Worm (Caenorhabditis elegans): Measurements from ENCODE around the gene C01G12.16.

C01G12.16 gene

DNA sequence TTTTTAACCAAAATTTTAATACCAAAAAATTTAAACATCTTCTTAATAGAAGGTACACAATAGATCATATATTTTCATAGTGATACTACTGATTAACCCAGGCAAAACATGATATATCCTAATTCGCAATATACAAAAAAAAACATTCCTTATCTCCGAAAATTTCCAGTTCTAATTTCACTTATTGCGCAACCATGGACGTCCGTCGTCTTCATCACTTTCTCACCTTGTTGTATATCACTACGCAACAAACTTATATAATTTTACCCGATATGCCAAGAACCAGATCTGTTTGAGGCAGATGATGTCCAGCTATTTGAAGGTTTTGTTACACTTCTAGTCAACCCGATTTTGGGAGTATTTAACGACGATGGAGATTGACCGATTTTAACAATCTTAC is 26.8 kb downstream of the C01G12.16 start, which contains the start of gene R74.2:
R74.2 (plus strand) TSS at position 316 of the 400 bp plus-strand sequence.
- no peak for TF ChIP-seq M03D4.4 (tag; optimal IDR thresholded peaks at IDR 0.05)
- TF ChIP-seq ces-1 (GFP tag; optimal IDR thresholded peaks at IDR 0.05) = no peak
- TF ChIP-seq nhr-76 (tag; optimal IDR thresholded peaks at IDR 0.05) = no peak
- TF ChIP-seq elt-3 (tag; optimal IDR thresholded peaks at IDR 0.05) = peak; percentile 77
- no peak for TF ChIP-seq lin-13 (tag; optimal IDR thresholded peaks at IDR 0.05)
- no peak for TF ChIP-seq ceh-39 (tag; optimal IDR thresholded peaks at IDR 0.05)
- peak; percentile 20 for TF ChIP-seq unc-62 (GFP tag; optimal IDR thresholded peaks at IDR 0.05)
- no peak for TF ChIP-seq nhr-237 (tag; optimal IDR thresholded peaks at IDR 0.05)
- peak; percentile 84 for TF ChIP-seq zip-8 (tag; optimal IDR thresholded peaks at IDR 0.05)
- peak; percentile 81 for TF ChIP-seq blmp-1 (tag; optimal IDR thresholded peaks at IDR 0.05)
- no peak for TF ChIP-seq ham-2 (GFP tag; optimal IDR thresholded peaks at IDR 0.05)
- TF ChIP-seq ceh-83 (GFP tag; optimal IDR thresholded peaks at IDR 0.05) = no peak
- TF ChIP-seq nhr-28 (tag; optimal IDR thresholded peaks at IDR 0.05) = no peak

DNA sequence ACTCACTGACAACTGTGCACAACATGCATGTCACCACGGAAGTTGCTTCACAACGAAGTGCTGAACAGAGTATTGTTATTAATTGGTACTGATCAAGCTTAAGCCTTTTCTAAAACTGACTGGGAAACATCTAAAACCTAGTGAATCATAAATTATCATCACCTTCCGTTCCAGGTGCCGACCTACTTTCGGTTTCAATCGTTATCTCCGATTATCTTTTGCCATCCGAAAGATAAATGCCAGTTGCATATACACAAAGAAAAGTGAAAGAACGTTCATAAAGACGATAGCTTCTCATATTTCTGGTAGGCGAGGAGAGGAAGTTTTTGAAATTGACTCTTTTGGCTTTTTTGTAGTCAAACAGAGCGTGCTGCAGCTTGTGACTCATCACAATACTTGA is 28.6 kb downstream of the C01G12.16 start:
- TF ChIP-seq flh-1 (GFP tag; optimal IDR thresholded peaks at IDR 0.05) (no peak), elt-1 (tag; optimal IDR thresholded peaks at IDR 0.05; ENCODE audit: borderline replicate concordance, insufficient read depth) (peak; percentile 74), blmp-1 (tag; optimal IDR thresholded peaks at IDR 0.05) (peak; percentile 92), elt-3 (tag; optimal IDR thresholded peaks at IDR 0.05) (peak; percentile 88), unc-39 (tag; optimal IDR thresholded peaks at IDR 0.05) (no peak), ham-2 (GFP tag; optimal IDR thresholded peaks at IDR 0.05) (peak; percentile 15), unc-62 (GFP tag; optimal IDR thresholded peaks at IDR 0.05) (peak; percentile 0)

ce11 chrIII:4190241-4190640 is 29.2 kb downstream of the C01G12.16 start, which contains the start of gene spp-28:
Gene spp-28, minus strand, starts transcription at chrIII:4190341.
- TF ChIP-seq snpc-4 (tag; optimal IDR thresholded peaks at IDR 0.05) (no peak), M03D4.4 (tag; optimal IDR thresholded peaks at IDR 0.05) (no peak), nhr-2 (tag; optimal IDR thresholded peaks at IDR 0.05) (no peak), sem-2 (GFP tag; optimal IDR thresholded peaks at IDR 0.05) (no peak), nhr-12 (tag; optimal IDR thresholded peaks at IDR 0.05) (no peak), ztf-11 (tag; optimal IDR thresholded peaks at IDR 0.05) (no peak), unc-120 (tag; optimal IDR thresholded peaks at IDR 0.05; ENCODE audit: poor library complexity, severe bottlenecking) (no peak), hlh-1 (tag; optimal IDR thresholded peaks at IDR 0.05) (no peak), ceh-83 (GFP tag; optimal IDR thresholded peaks at IDR 0.05) (no peak), lin-32 (GFP tag; optimal IDR thresholded peaks at IDR 0.05) (no peak), flh-1 (GFP tag; optimal IDR thresholded peaks at IDR 0.05) (no peak), nhr-237 (tag; optimal IDR thresholded peaks at IDR 0.05) (no peak), bed-3 (GFP tag; optimal IDR thresholded peaks at IDR 0.05) (no peak), cnd-1 (tag; optimal IDR thresholded peaks at IDR 0.05) (no peak), ceh-39 (tag; optimal IDR thresholded peaks at IDR 0.05) (no peak), mab-5 (tag; optimal IDR thresholded peaks at IDR 0.05) (no peak), tbx-8 (GFP tag; optimal IDR thresholded peaks at IDR 0.05) (no peak), zip-8 (tag; optimal IDR thresholded peaks at IDR 0.05) (no peak), unc-62 (GFP tag; optimal IDR thresholded peaks at IDR 0.05) (no peak)

- TF ChIP-seq elt-1 (tag; optimal IDR thresholded peaks at IDR 0.05; ENCODE audit: borderline replicate concordance, insufficient read depth) (no peak), bed-3 (GFP tag; optimal IDR thresholded peaks at IDR 0.05) (no peak), nhr-237 (tag; optimal IDR thresholded peaks at IDR 0.05) (peak; percentile 1), ces-1 (GFP tag; optimal IDR thresholded peaks at IDR 0.05) (peak; percentile 83), ceh-39 (tag; optimal IDR thresholded peaks at IDR 0.05) (no peak), blmp-1 (tag; optimal IDR thresholded peaks at IDR 0.05) (no peak), lin-13 (tag; optimal IDR thresholded peaks at IDR 0.05) (no peak), mep-1 (tag; optimal IDR thresholded peaks at IDR 0.05) (peak; percentile 19), lsy-2 (tag; optimal IDR thresholded peaks at IDR 0.05) (peak; percentile 11), ceh-43 (GFP tag; optimal IDR thresholded peaks at IDR 0.05) (no peak), pha-4 (tag; optimal IDR thresholded peaks at IDR 0.05) (no peak), elt-3 (tag; optimal IDR thresholded peaks at IDR 0.05) (no peak)
These were observed 30.1 kb downstream of the C01G12.16 start, which contains the start of gene dnj-16 for ce11 chrIII:4191091-4191638. Gene dnj-16, plus strand, starts transcription at chrIII:4191141.

Measured in whole organism, mixed stage, embryonic.